Fruit fly (Drosophila melanogaster) whole organism, embryonic: ENCODE data around the gene heix.
A peak's percentile ranks its signal among the peaks of the same experiment; 100 is the strongest.

Experiments
- Abd-B ChIP-seq: fragments of 200-800 bp; sonication (Bioruptor generic); optimal IDR thresholded peaks from 2 replicates; lab custom pipeline; 2018; ENCODE audit warnings: missing biosample characterization, mild to moderate bottlenecking, missing genetic modification characterization, moderate library complexity
- CG1024 ChIP-seq: fragments of 200-800 bp; sonication (Bioruptor generic); IDR thresholded peaks from 2 replicates; pipeline ENCODE4 v1.3.6; 2022; ENCODE audit warnings: missing biosample characterization, missing genetic modification characterization
- CG15011 ChIP-seq: fragments of 200-800 bp; sonication (Bioruptor generic); optimal IDR thresholded peaks from 3 replicates; lab custom pipeline; 2018; ENCODE audit warnings: missing biosample characterization, mild to moderate bottlenecking, missing genetic modification characterization
- CG15601 ChIP-seq: fragments of 200-800 bp; sonication (Bioruptor generic); optimal IDR thresholded peaks from 3 replicates; lab custom pipeline; 2019; ENCODE audit warnings: missing biosample characterization, mild to moderate bottlenecking, missing genetic modification characterization, moderate library complexity
- CG15696 ChIP-seq: fragments of 200-800 bp; sonication (Bioruptor generic); optimal IDR thresholded peaks from 2 replicates; lab custom pipeline; 2019; ENCODE audit warnings: missing biosample characterization, mild to moderate bottlenecking, missing genetic modification characterization, moderate library complexity
- CG17359 ChIP-seq: fragments of 200-800 bp; sonication (Bioruptor generic); optimal IDR thresholded peaks from 3 replicates; lab custom pipeline; 2018; ENCODE audit warnings: missing biosample characterization, mild to moderate bottlenecking, missing genetic modification characterization, moderate library complexity
- CG18011 ChIP-seq: fragments of 200-800 bp; sonication (Bioruptor generic); optimal IDR thresholded peaks from 2 replicates; lab custom pipeline; 2017; ENCODE audit warnings: missing biosample characterization, missing genetic modification characterization, mild to moderate bottlenecking, moderate library complexity, missing genotype
- CG18764 ChIP-seq: fragments of 200-800 bp; sonication (Bioruptor generic); optimal IDR thresholded peaks from 3 replicates; lab custom pipeline; 2016; ENCODE audit warnings: missing biosample characterization, missing genetic modification characterization
- CG3163 ChIP-seq: fragments of 200-800 bp; sonication (Bioruptor generic); optimal IDR thresholded peaks from 3 replicates; lab custom pipeline; 2016; ENCODE audit warnings: missing biosample characterization, missing genetic modification characterization
- CG32532 ChIP-seq: fragments of 200-800 bp; sonication (Bioruptor generic); IDR thresholded peaks from 2 replicates; pipeline ENCODE4 v1.3.6; 2022; ENCODE audit warnings: missing biosample characterization, missing genetic modification characterization
- CG32767 ChIP-seq: fragments of 200-800 bp; sonication (Bioruptor generic); IDR thresholded peaks from 2 replicates; pipeline ENCODE4 v1.3.6; 2022; ENCODE audit warnings: missing biosample characterization, missing genetic modification characterization
- CG34376 ChIP-seq: fragments of 200-800 bp; sonication (Bioruptor generic); optimal IDR thresholded peaks from 2 replicates; lab custom pipeline; 2018; ENCODE audit warnings: missing biosample characterization, mild to moderate bottlenecking, missing genetic modification characterization
- CG4360 ChIP-seq: fragments of 200-800 bp; sonication (Bioruptor generic); IDR thresholded peaks from 2 replicates; pipeline ENCODE4 v1.3.6; 2022; ENCODE audit warnings: missing biosample characterization, missing genetic modification characterization
- CG43689 ChIP-seq: fragments of 200-800 bp; sonication (Bioruptor generic); IDR thresholded peaks from 2 replicates; pipeline ENCODE4 v1.3.6; 2022; ENCODE audit warnings: missing biosample characterization, missing genetic modification characterization
- CG4424 ChIP-seq: fragments of 200-800 bp; sonication (Bioruptor generic); optimal IDR thresholded peaks from 3 replicates; lab custom pipeline; 2016; ENCODE audit warnings: missing biosample characterization, missing genetic modification characterization
- CG6254 ChIP-seq: fragments of 200-800 bp; sonication (Bioruptor generic); optimal IDR thresholded peaks from 3 replicates; lab custom pipeline; 2017; ENCODE audit warnings: mild to moderate bottlenecking, missing biosample characterization, missing genetic modification reagents, missing genetic modification characterization
- H2.0 ChIP-seq: fragments of 200-800 bp; sonication (Bioruptor generic); IDR thresholded peaks from 2 replicates; pipeline ENCODE4 v1.3.6; 2022; ENCODE audit warnings: missing biosample characterization, missing genetic modification characterization
- HmgD ChIP-seq: fragments of 200-800 bp; sonication (Bioruptor generic); optimal IDR thresholded peaks from 3 replicates; lab custom pipeline; 2016; ENCODE audit warnings: missing biosample characterization, missing genetic modification characterization
- Lhr ChIP-seq: fragments of 200-800 bp; sonication (Bioruptor generic); optimal IDR thresholded peaks from 3 replicates; lab custom pipeline; 2017; ENCODE audit warnings: mild to moderate bottlenecking, missing biosample characterization, missing genetic modification reagents, missing genetic modification characterization
- MESR4 ChIP-seq: fragments of 200-800 bp; sonication (Bioruptor generic); optimal IDR thresholded peaks from 2 replicates; lab custom pipeline; 2018; ENCODE audit warnings: missing biosample characterization, mild to moderate bottlenecking, missing genetic modification characterization, moderate library complexity
- Max ChIP-seq: fragments of 200-800 bp; sonication (Bioruptor generic); optimal IDR thresholded peaks from 2 replicates; lab custom pipeline; 2016; ENCODE audit warnings: missing biosample characterization, mild to moderate bottlenecking, missing genetic modification characterization
- NFAT ChIP-seq: fragments of 200-800 bp; sonication (Bioruptor generic); IDR thresholded peaks from 2 replicates; pipeline ENCODE4 v1.3.6; 2022; ENCODE audit warnings: missing biosample characterization, missing genetic modification characterization
- Nf-YA ChIP-seq: fragments of 200-800 bp; sonication (Bioruptor generic); IDR thresholded peaks from 2 replicates; pipeline ENCODE4 v1.3.6; 2022; ENCODE audit warnings: missing biosample characterization, missing genetic modification characterization
- Six4 ChIP-seq: fragments of 200-800 bp; sonication (Bioruptor generic); optimal IDR thresholded peaks from 2 replicates; lab custom pipeline; 2016; ENCODE audit warnings: missing biosample characterization, missing genetic modification characterization
- bbx ChIP-seq: fragments of 200-800 bp; sonication (Bioruptor generic); IDR thresholded peaks from 2 replicates; pipeline ENCODE4 v1.3.6; 2022; ENCODE audit warnings: missing biosample characterization, missing genetic modification characterization; ENCODE audit not compliant: partially characterized antibody
- br ChIP-seq: fragments of >200 bp; optimal IDR thresholded peaks from 2 replicates; lab custom pipeline; 2017
- cg ChIP-seq: fragments of 200-800 bp; sonication (Bioruptor generic); optimal IDR thresholded peaks from 3 replicates; lab custom pipeline; 2019; ENCODE audit warnings: missing biosample characterization, mild to moderate bottlenecking, missing genetic modification characterization, moderate library complexity
- chif ChIP-seq, 2 experiments: fragments of 200-800 bp; sonication (Bioruptor generic); optimal IDR thresholded peaks; 3 replicates each; lab custom pipeline; 2016; ENCODE audit warnings: missing biosample characterization in 2 of 2, missing genetic modification characterization in 2 of 2
- danr ChIP-seq: fragments of 200-800 bp; sonication (Bioruptor generic); IDR thresholded peaks from 2 replicates; pipeline ENCODE4 v1.3.6; 2022; ENCODE audit warnings: missing biosample characterization, missing genetic modification characterization
- dpn ChIP-seq, 2 experiments: fragments of 200-800 bp; sonication (Bioruptor generic); optimal IDR thresholded peaks; 3 replicates each; lab custom pipeline; 2016; ENCODE audit warnings: missing biosample characterization in 2 of 2, missing genetic modification characterization in 2 of 2
- fu2 ChIP-seq: fragments of 200-800 bp; sonication (Bioruptor generic); optimal IDR thresholded peaks from 2 replicates; lab custom pipeline; 2016; ENCODE audit warnings: missing biosample characterization, missing genetic modification characterization
- gem ChIP-seq: fragments of 200-800 bp; sonication (Bioruptor generic); optimal IDR thresholded peaks from 2 replicates; lab custom pipeline; 2019; ENCODE audit warnings: missing biosample characterization, mild to moderate bottlenecking, missing genetic modification characterization, moderate library complexity
- gt ChIP-seq: fragments of 200-800 bp; sonication (Bioruptor generic); IDR thresholded peaks from 2 replicates; pipeline ENCODE4 v1.3.6; 2022; ENCODE audit warnings: missing biosample characterization, missing genetic modification characterization
- ham ChIP-seq: fragments of 200-800 bp; sonication (Bioruptor generic); IDR thresholded peaks from 2 replicates; pipeline ENCODE4 v1.3.6; 2022; ENCODE audit warnings: missing biosample characterization, missing genetic modification characterization
- hb ChIP-seq: fragments of 200-800 bp; sonication (Bioruptor generic); IDR thresholded peaks from 3 replicates; pipeline ENCODE4 v1.3.6; 2022; ENCODE audit warnings: missing biosample characterization, missing genetic modification characterization; ENCODE audit not compliant: partially characterized antibody
- inv ChIP-seq: fragments of 200-800 bp; sonication (Bioruptor generic); IDR thresholded peaks from 2 replicates; pipeline ENCODE4 v1.3.6; 2022; ENCODE audit warnings: missing biosample characterization, missing genetic modification characterization; ENCODE audit not compliant: partially characterized antibody
- lmd ChIP-seq: fragments of 200-800 bp; sonication (Bioruptor generic); IDR thresholded peaks from 2 replicates; pipeline ENCODE4 v1.3.6; 2022; ENCODE audit warnings: missing biosample characterization, missing genetic modification characterization
- nom ChIP-seq: fragments of 200-800 bp; sonication (Bioruptor generic); optimal IDR thresholded peaks from 2 replicates; lab custom pipeline; 2017; ENCODE audit warnings: missing biosample characterization, missing genetic modification characterization, mild to moderate bottlenecking, moderate library complexity, missing genetic modification reagents
- pzg ChIP-seq: fragments of 200-800 bp; sonication (Bioruptor generic); optimal IDR thresholded peaks from 3 replicates; lab custom pipeline; 2018; ENCODE audit warnings: missing biosample characterization, mild to moderate bottlenecking, missing genetic modification characterization, moderate library complexity
- sc ChIP-seq, 3 experiments: fragments of >200 bp in 2 of 3; fragments of 200-800 bp in 1 of 3; sonication (Bioruptor generic) in 1 of 3; optimal IDR thresholded peaks; 2 replicates in 2 of 3; 3 replicates in 1 of 3; lab custom pipeline; 2017; ENCODE audit warnings: mild to moderate bottlenecking in 1 of 3, missing biosample characterization in 1 of 3, missing genetic modification characterization in 1 of 3, missing genetic modification reagents in 1 of 3
- so ChIP-seq: fragments of 200-800 bp; sonication (Bioruptor generic); IDR thresholded peaks from 3 replicates; pipeline ENCODE4 v1.3.6; 2022; ENCODE audit warnings: missing biosample characterization, missing genetic modification characterization
- sqz ChIP-seq: fragments of 200-800 bp; sonication (Bioruptor generic); optimal IDR thresholded peaks from 3 replicates; lab custom pipeline; 2018; ENCODE audit warnings: missing biosample characterization, mild to moderate bottlenecking, missing genetic modification characterization
- ssp ChIP-seq: fragments of 200-800 bp; sonication (Bioruptor generic); IDR thresholded peaks from 2 replicates; pipeline ENCODE4 v1.3.6; 2022; ENCODE audit warnings: missing biosample characterization, missing genetic modification characterization
- unpg ChIP-seq: fragments of 200-800 bp; sonication (Bioruptor generic); optimal IDR thresholded peaks from 3 replicates; lab custom pipeline; 2018; ENCODE audit warnings: missing biosample characterization, mild to moderate bottlenecking, missing genetic modification characterization, moderate library complexity
- zfh1 ChIP-seq: fragments of 200-800 bp; sonication (Bioruptor generic); IDR thresholded peaks from 3 replicates; pipeline ENCODE4 v1.3.6; 2022; ENCODE audit warnings: missing biosample characterization, missing genetic modification characterization

heix gene

dm6 chr2L:16302773-16303279, 3.2 kb upstream of the heix start, which contains the start of gene GMF (continued):
- TF ChIP-seq nom (no peak), so (no peak), ssp (no peak), dpn (GFP tag; optimal IDR thresholded peaks at IDR 0.05; lab: Kevin White, UChicago) (peak; percentile 9 to 27), gem (peak; percentile 74), Max (peak; percentile 46), danr (GFP tag; lab: Robert Waterston, UW) (no peak), CG17359 (tag; lab: Kevin White, UChicago) (peak; percentile 14), unpg (GFP tag; lab: Kevin White, UChicago) (peak; percentile 40), hb (GFP tag; lab: Robert Waterston, UW) (no peak), HmgD (GFP tag; lab: Kevin White, UChicago) (no peak), Lhr (GFP tag; lab: Kevin White, UChicago) (peak; percentile 53), Abd-B (GFP tag; lab: Kevin White, UChicago) (no peak), CG18764 (GFP tag; lab: Kevin White, UChicago) (no peak), Six4 (peak; percentile 6), CG15601 (tag; lab: Kevin White, UChicago) (peak; percentile 53), sc (optimal IDR thresholded peaks at IDR 0.05; lab: Kevin White, UChicago) (no peak), sc (GFP tag; optimal IDR thresholded peaks at IDR 0.05; lab: Kevin White, UChicago) (no peak), CG3163 (GFP tag; lab: Kevin White, UChicago) (no peak), sqz (GFP tag; lab: Kevin White, UChicago) (no peak), CG15011 (GFP tag; lab: Kevin White, UChicago) (no peak), inv (GFP tag; lab: Robert Waterston, UW) (no peak), br (no peak), zfh1 (GFP tag; lab: Robert Waterston, UW) (no peak), CG43689 (GFP tag; lab: Robert Waterston, UW) (no peak), CG32767 (GFP tag; lab: Robert Waterston, UW) (no peak), CG4424 (GFP tag; lab: Kevin White, UChicago) (peak; percentile 48), ham (GFP tag; lab: Robert Waterston, UW) (no peak), CG1024 (GFP tag; lab: Robert Waterston, UW) (no peak), H2.0 (GFP tag; lab: Robert Waterston, UW) (no peak), CG18011 (GFP tag; lab: Kevin White, UChicago) (no peak), CG6254 (GFP tag; lab: Kevin White, UChicago) (no peak), cg (no peak), chif (GFP tag; optimal IDR thresholded peaks at IDR 0.05; lab: Kevin White, UChicago) (no peak), CG32532 (GFP tag; lab: Robert Waterston, UW) (no peak), gt (GFP tag; lab: Robert Waterston, UW) (no peak), Nf-YA (GFP tag; lab: Robert Waterston, UW) (no peak), CG4360 (GFP tag; lab: Robert Waterston, UW) (no peak), lmd (GFP tag; lab: Robert Waterston, UW) (no peak), CG15696 (tag; lab: Kevin White, UChicago) (peak; percentile 46), fu2 (no peak), NFAT (GFP tag; lab: Robert Waterston, UW) (no peak), bbx (GFP tag; lab: Robert Waterston, UW) (no peak; the same call in 1 of the 2 replicates), CG34376 (GFP tag; lab: Kevin White, UChicago) (no peak), pzg (peak; percentile 60), MESR4 (GFP tag; lab: Kevin White, UChicago) (peak; percentile 70)
